Worm (Caenorhabditis elegans) whole organism, L4 larva: ENCODE data around the gene Y53G8AM.8.

Source experiments
- aha-1 ChIP-seq: fragments of 150-350 bp; peaks from one replicate; lab custom pipeline; 2014; ENCODE audit warnings: missing biosample characterization, missing genetic modification characterization
- daf-19 ChIP-seq: fragments of 200-800 bp; sonication (Bioruptor generic); conservative IDR thresholded peaks from 2 replicates; pipeline ENCODE4 v1.3.6; 2022; ENCODE audit warnings: missing genetic modification characterization, missing compliant biosample characterization
- dmd-8 ChIP-seq: fragments of 200-800 bp; sonication (Bioruptor generic); IDR thresholded peaks from 2 replicates; pipeline ENCODE4 v1.3.6; 2022; ENCODE audit warnings: missing genetic modification characterization, missing compliant biosample characterization
- dpl-1 ChIP-seq: fragments of 150-350 bp; optimal IDR thresholded peaks from 2 replicates; lab custom pipeline; 2014; ENCODE audit warnings: missing biosample characterization, missing genetic modification reagents, missing genetic modification characterization
- egl-27 ChIP-seq: sonication (generic microtip); optimal IDR thresholded peaks from 3 replicates; lab custom pipeline; 2017; ENCODE audit warnings: missing biosample characterization, missing genetic modification reagents, missing genetic modification characterization
- fos-1 ChIP-seq: fragments of 150-350 bp; optimal IDR thresholded peaks from 2 replicates; lab custom pipeline; 2014; ENCODE audit warnings: missing biosample characterization, missing genetic modification characterization
- hlh-30 ChIP-seq: sonication (generic microtip); optimal IDR thresholded peaks from 2 replicates; lab custom pipeline; 2017; ENCODE audit warnings: antibody characterized with exemption, mild to moderate bottlenecking, missing genetic modification characterization, missing compliant biosample characterization; ENCODE audit not compliant: insufficient read depth
- lir-3 ChIP-seq: sonication (generic microtip); optimal IDR thresholded peaks from 2 replicates; lab custom pipeline; 2016; ENCODE audit warnings: mild to moderate bottlenecking, missing genetic modification characterization, missing compliant biosample characterization
- nhr-11 ChIP-seq: fragments of 150-350 bp; optimal IDR thresholded peaks from 2 replicates; lab custom pipeline; 2014; ENCODE audit warnings: missing biosample characterization, missing genetic modification characterization
- rbr-2 ChIP-seq: sonication (generic microtip); optimal IDR thresholded peaks from 2 replicates; lab custom pipeline; 2016; ENCODE audit warnings: missing genotype, missing genetic modification characterization, missing compliant biosample characterization
- tag-97 ChIP-seq: fragments of 200-800 bp; sonication (Bioruptor generic); IDR thresholded peaks from 2 replicates; pipeline ENCODE4 v1.3.6; 2022; ENCODE audit warnings: missing genetic modification characterization, missing compliant biosample characterization
- zag-1 ChIP-seq: fragments of 150-350 bp; optimal IDR thresholded peaks from 2 replicates; lab custom pipeline; 2014; ENCODE audit warnings: missing biosample characterization, missing genetic modification characterization

- TF ChIP-seq fos-1 (tag; lab: Kevin White, UChicago) (no peak), nhr-11 (no peak), aha-1 (no peak), lir-3 (tag; lab: Kevin White, UChicago) (no peak), hlh-30 (tag; lab: Kevin White, UChicago) (no peak), tag-97 (GFP tag; lab: Robert Waterston, UW) (no peak), zag-1 (no peak), rbr-2 (tag; lab: Kevin White, UChicago) (no peak), egl-27 (no peak), daf-19 (GFP tag; lab: Robert Waterston, UW) (no peak), dmd-8 (GFP tag; lab: Robert Waterston, UW) (no peak), dpl-1 (no peak)
These were observed 27.8 kb upstream of the Y53G8AM.8 start for ce11 chrIII:3306322-3306721.
